Worm (Caenorhabditis elegans) whole organism, L1 larva: ENCODE measurements around the gene aqp-3.

Source experiments
- elt-2 ChIP-seq: sonication (generic microtip); optimal IDR thresholded peaks from 2 replicates; lab custom pipeline; 2016; ENCODE audit warnings: missing genetic modification characterization, mild to moderate bottlenecking, inconsistent platforms, missing compliant biosample characterization, missing genetic modification reagents
- lir-3 ChIP-seq: sonication (generic microtip); optimal IDR thresholded peaks from 2 replicates; lab custom pipeline; 2016; ENCODE audit warnings: mild to moderate bottlenecking, missing genetic modification characterization, moderate library complexity, missing compliant biosample characterization; ENCODE audit not compliant: poor library complexity
- nhr-28 ChIP-seq: fragments of 150-350 bp; optimal IDR thresholded peaks from 2 replicates; lab custom pipeline; 2014; ENCODE audit warnings: missing biosample characterization, missing genetic modification characterization
- nhr-76 ChIP-seq: sonication (generic microtip); optimal IDR thresholded peaks from 2 replicates; lab custom pipeline; 2017; ENCODE audit warnings: missing biosample characterization, missing genetic modification characterization
- pqm-1 ChIP-seq: sonication (generic microtip); optimal IDR thresholded peaks from 3 replicates; lab custom pipeline; 2017; ENCODE audit warnings: missing biosample characterization, missing genetic modification characterization
- skn-1 ChIP-seq: fragments of 150-350 bp; optimal IDR thresholded peaks from 2 replicates; lab custom pipeline; 2014; ENCODE audit warnings: missing biosample characterization, missing genetic modification characterization
- snpc-4 ChIP-seq: fragments of 150-350 bp; optimal IDR thresholded peaks from 2 replicates; lab custom pipeline; 2014; ENCODE audit warnings: missing biosample characterization, missing genetic modification characterization
- ztf-11 ChIP-seq, 2 experiments: sonication (generic microtip); optimal IDR thresholded peaks; 2 replicates each; lab custom pipeline; 2016 to 2017; ENCODE audit warnings: missing genetic modification characterization in 2 of 2, missing biosample characterization in 1 of 2, missing compliant biosample characterization in 1 of 2

DNA sequence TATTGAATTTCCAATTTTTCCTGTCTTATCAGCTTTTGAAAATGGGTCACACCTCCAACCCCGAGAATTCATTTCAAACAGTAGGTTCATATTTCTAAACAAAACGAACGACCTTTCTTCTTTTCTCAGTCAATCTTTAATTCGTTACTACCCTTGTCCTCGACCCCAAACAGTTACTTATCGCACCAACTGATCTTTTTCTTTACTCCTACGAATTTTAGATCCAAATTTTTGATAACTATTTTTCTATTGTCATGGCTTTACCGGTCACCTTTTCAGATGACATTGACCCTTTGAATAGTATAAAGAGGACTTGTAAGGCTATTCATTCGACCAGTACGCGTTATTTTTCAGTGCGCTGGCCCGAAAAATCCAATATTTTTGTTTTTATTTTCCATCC, 50.1 kb downstream of the aqp-3 start:
- TF ChIP-seq snpc-4 (tag; lab: Kevin White, UChicago) (no peak), nhr-76 (tag; lab: Kevin White, UChicago) (no peak), nhr-28 (no peak), lir-3 (tag; lab: Kevin White, UChicago) (no peak), elt-2 (tag; lab: Kevin White, UChicago) (no peak), skn-1 (tag; lab: Kevin White, UChicago) (no peak), ztf-11 (tag; optimal IDR thresholded peaks at IDR 0.05; lab: Kevin White, UChicago) (no peak), pqm-1 (tag; lab: Kevin White, UChicago) (no peak)
